Worm (Caenorhabditis elegans) whole organism, mixed stage, embryonic: ENCODE measurements around the gene cyp-13A3.

Experiments used
- M03D4.4 ChIP-seq: sonication (generic microtip); optimal IDR thresholded peaks from 2 replicates; lab custom pipeline; 2017; ENCODE audit warnings: mild to moderate bottlenecking, missing genetic modification characterization, missing compliant biosample characterization
- bed-3 ChIP-seq: fragments of 200-800 bp; sonication (Bioruptor generic); optimal IDR thresholded peaks from 3 replicates; lab custom pipeline; 2018; ENCODE audit warnings: mild to moderate bottlenecking, missing genetic modification characterization, moderate library complexity, missing compliant biosample characterization
- blmp-1 ChIP-seq: fragments of 150-350 bp; optimal IDR thresholded peaks from 2 replicates; lab custom pipeline; 2014; ENCODE audit warnings: missing biosample characterization, missing genetic modification characterization
- ceh-39 ChIP-seq: fragments of 150-350 bp; optimal IDR thresholded peaks from 2 replicates; lab custom pipeline; 2014; ENCODE audit warnings: missing biosample characterization, missing genetic modification characterization
- ceh-43 ChIP-seq: fragments of 200-800 bp; sonication (Bioruptor generic); optimal IDR thresholded peaks from 2 replicates; lab custom pipeline; 2018; ENCODE audit warnings: mild to moderate bottlenecking, missing genetic modification characterization, moderate library complexity, missing compliant biosample characterization
- ceh-83 ChIP-seq: fragments of 200-800 bp; sonication (Bioruptor generic); optimal IDR thresholded peaks from 2 replicates; lab custom pipeline; 2018; ENCODE audit warnings: mild to moderate bottlenecking, missing genetic modification characterization, missing compliant biosample characterization
- ces-1 ChIP-seq: fragments of 150-350 bp; optimal IDR thresholded peaks from 2 replicates; lab custom pipeline; 2014; ENCODE audit warnings: missing biosample characterization, missing genetic modification reagents, missing genetic modification characterization
- cnd-1 ChIP-seq: fragments of 200-800 bp; sonication (Bioruptor generic); optimal IDR thresholded peaks from 2 replicates; lab custom pipeline; 2018; ENCODE audit warnings: mild to moderate bottlenecking, missing genetic modification characterization, missing compliant biosample characterization
- drap-1 ChIP-seq: fragments of 200-800 bp; sonication (Bioruptor generic); optimal IDR thresholded peaks from 3 replicates; lab custom pipeline; 2018; ENCODE audit warnings: mild to moderate bottlenecking, missing genetic modification characterization, missing compliant biosample characterization
- elt-1 ChIP-seq: sonication (generic microtip); optimal IDR thresholded peaks from 2 replicates; lab custom pipeline; 2017; ENCODE audit warnings: missing genetic modification characterization, mild to moderate bottlenecking, missing compliant biosample characterization, antibody characterized with exemption, moderate library complexity, borderline replicate concordance; ENCODE audit not compliant: insufficient read depth
- elt-3 ChIP-seq: fragments of 150-350 bp; optimal IDR thresholded peaks from 2 replicates; lab custom pipeline; 2014; ENCODE audit warnings: missing biosample characterization, missing genetic modification characterization
- flh-1 ChIP-seq: fragments of 200-800 bp; sonication (Bioruptor generic); optimal IDR thresholded peaks from 2 replicates; lab custom pipeline; 2018; ENCODE audit warnings: mild to moderate bottlenecking, missing genetic modification characterization, moderate library complexity, missing compliant biosample characterization
- ham-2 ChIP-seq: fragments of 200-800 bp; sonication (Bioruptor generic); optimal IDR thresholded peaks from 2 replicates; lab custom pipeline; 2018; ENCODE audit warnings: mild to moderate bottlenecking, missing genetic modification characterization, missing compliant biosample characterization
- hlh-1 ChIP-seq: fragments of 150-350 bp; optimal IDR thresholded peaks from 2 replicates; lab custom pipeline; 2014; ENCODE audit warnings: missing biosample characterization, missing genetic modification reagents, missing genetic modification characterization
- lin-13 ChIP-seq: fragments of 150-350 bp; optimal IDR thresholded peaks from 2 replicates; lab custom pipeline; 2014; ENCODE audit warnings: missing biosample characterization, missing genetic modification characterization
- lin-32 ChIP-seq: fragments of 200-800 bp; sonication (Bioruptor generic); optimal IDR thresholded peaks from 2 replicates; lab custom pipeline; 2018; ENCODE audit warnings: mild to moderate bottlenecking, missing genetic modification characterization, missing compliant biosample characterization
- lsy-2 ChIP-seq: fragments of 150-350 bp; optimal IDR thresholded peaks from 2 replicates; lab custom pipeline; 2014; ENCODE audit warnings: missing biosample characterization, missing genetic modification characterization
- mab-5 ChIP-seq: fragments of 150-350 bp; optimal IDR thresholded peaks from 2 replicates; lab custom pipeline; 2014; ENCODE audit warnings: missing biosample characterization, missing genetic modification characterization
- mep-1 ChIP-seq: fragments of 150-350 bp; optimal IDR thresholded peaks from 2 replicates; lab custom pipeline; 2017; ENCODE audit warnings: missing biosample characterization, missing genetic modification reagents, missing genetic modification characterization, inconsistent platforms
- mls-2 ChIP-seq: sonication (generic microtip); optimal IDR thresholded peaks from 2 replicates; lab custom pipeline; 2016; ENCODE audit warnings: mild to moderate bottlenecking, missing genetic modification characterization, moderate library complexity, missing compliant biosample characterization
- nhr-12 ChIP-seq: fragments of 150-350 bp; optimal IDR thresholded peaks from 2 replicates; lab custom pipeline; 2014; ENCODE audit warnings: missing biosample characterization, missing genetic modification characterization
- nhr-2 ChIP-seq: fragments of 150-350 bp; optimal IDR thresholded peaks from 2 replicates; lab custom pipeline; 2014; ENCODE audit warnings: missing biosample characterization, missing genetic modification characterization
- nhr-237 ChIP-seq: fragments of 150-350 bp; optimal IDR thresholded peaks from 2 replicates; lab custom pipeline; 2014; ENCODE audit warnings: missing biosample characterization, missing genetic modification characterization
- nhr-28 ChIP-seq: fragments of 150-350 bp; optimal IDR thresholded peaks from 2 replicates; lab custom pipeline; 2014; ENCODE audit warnings: missing biosample characterization, missing genetic modification characterization
- nhr-76 ChIP-seq: sonication (generic microtip); optimal IDR thresholded peaks from 2 replicates; lab custom pipeline; 2017; ENCODE audit warnings: missing biosample characterization, missing genetic modification characterization
- pha-4 ChIP-seq: fragments of 150-350 bp; optimal IDR thresholded peaks from 2 replicates; lab custom pipeline; 2018; ENCODE audit warnings: missing biosample characterization, missing genetic modification reagents, missing genetic modification characterization
- sem-2 ChIP-seq: fragments of 200-800 bp; sonication (Bioruptor generic); optimal IDR thresholded peaks from 2 replicates; lab custom pipeline; 2018; ENCODE audit warnings: mild to moderate bottlenecking, missing genetic modification characterization, missing compliant biosample characterization
- snpc-4 ChIP-seq: fragments of 150-350 bp; optimal IDR thresholded peaks from 2 replicates; lab custom pipeline; 2014; ENCODE audit warnings: missing biosample characterization, missing genetic modification characterization
- sptf-1 ChIP-seq: sonication (generic microtip); optimal IDR thresholded peaks from 2 replicates; lab custom pipeline; 2017; ENCODE audit warnings: mild to moderate bottlenecking, missing genetic modification characterization, moderate library complexity, missing compliant biosample characterization
- tbx-8 ChIP-seq: fragments of 200-800 bp; sonication (Bioruptor generic); optimal IDR thresholded peaks from 2 replicates; lab custom pipeline; 2018; ENCODE audit warnings: mild to moderate bottlenecking, missing genetic modification characterization, moderate library complexity, missing compliant biosample characterization
- unc-120 ChIP-seq: sonication (generic microtip); optimal IDR thresholded peaks from 2 replicates; lab custom pipeline; 2017; ENCODE audit warnings: missing genetic modification characterization, missing compliant biosample characterization; ENCODE audit not compliant: poor library complexity, severe bottlenecking
- unc-39 ChIP-seq: fragments of 150-350 bp; optimal IDR thresholded peaks from 2 replicates; lab custom pipeline; 2014; ENCODE audit warnings: missing biosample characterization, missing genetic modification characterization
- unc-62 ChIP-seq: fragments of 150-350 bp; optimal IDR thresholded peaks from 2 replicates; lab custom pipeline; 2014; ENCODE audit warnings: missing biosample characterization, missing genetic modification reagents, missing genetic modification characterization
- zip-8 ChIP-seq: fragments of 150-350 bp; optimal IDR thresholded peaks from 2 replicates; lab custom pipeline; 2014; ENCODE audit warnings: missing biosample characterization, missing genetic modification characterization
- ztf-11 ChIP-seq: fragments of 150-350 bp; optimal IDR thresholded peaks from 2 replicates; lab custom pipeline; 2014; ENCODE audit warnings: missing biosample characterization, missing genetic modification characterization

Gene cyp-13A3

ce11 chrII:9752278-9752677, 40.8 kb downstream of the cyp-13A3 start:
- no peak for TF ChIP-seq sptf-1 (tag; lab: Kevin White, UChicago)
- no peak for TF ChIP-seq nhr-76 (tag; lab: Kevin White, UChicago)
- no peak for TF ChIP-seq lsy-2
- no peak for TF ChIP-seq tbx-8 (GFP tag; lab: Kevin White, UChicago)
- TF ChIP-seq, all 35 proteins: peak for 0

- TF ChIP-seq cnd-1, result no peak
- no peak for TF ChIP-seq flh-1 (GFP tag; lab: Kevin White, UChicago)
- TF ChIP-seq mep-1 (tag; lab: Kevin White, UChicago), result peak; percentile 66
- no peak for TF ChIP-seq snpc-4 (tag; lab: Kevin White, UChicago)
- TF ChIP-seq elt-1 (tag; lab: Kevin White, UChicago), result no peak
- no peak for TF ChIP-seq unc-62 (GFP tag; lab: Kevin White, UChicago)
- no peak for TF ChIP-seq blmp-1 (tag; lab: Kevin White, UChicago)
- TF ChIP-seq hlh-1 (tag; lab: Kevin White, UChicago), result peak; percentile 25
- peak; percentile 39 for TF ChIP-seq nhr-237 (tag; lab: Kevin White, UChicago)
- peak; percentile 98 for TF ChIP-seq lsy-2
- no peak for TF ChIP-seq ztf-11 (tag; lab: Kevin White, UChicago)
- no peak for TF ChIP-seq ham-2
- peak; percentile 68 for TF ChIP-seq pha-4 (tag; lab: Kevin White, UChicago)
- TF ChIP-seq ceh-39 (tag; lab: Kevin White, UChicago), result peak; percentile 81
- TF ChIP-seq drap-1 (GFP tag; lab: Kevin White, UChicago), result no peak
- TF ChIP-seq nhr-76 (tag; lab: Kevin White, UChicago), result no peak
- TF ChIP-seq nhr-2 (tag; lab: Kevin White, UChicago), result no peak
- TF ChIP-seq lin-32, result no peak
- TF ChIP-seq ces-1 (GFP tag; lab: Kevin White, UChicago), result peak; percentile 91
- TF ChIP-seq mls-2 (tag; lab: Kevin White, UChicago), result no peak
- TF ChIP-seq unc-39, result no peak
- no peak for TF ChIP-seq ceh-83 (GFP tag; lab: Kevin White, UChicago)
- no peak for TF ChIP-seq elt-3
- no peak for TF ChIP-seq zip-8 (tag; lab: Kevin White, UChicago)
- TF ChIP-seq tbx-8 (GFP tag; lab: Kevin White, UChicago), result no peak
- TF ChIP-seq M03D4.4 (tag; lab: Kevin White, UChicago), result no peak
- TF ChIP-seq nhr-28 (tag; lab: Kevin White, UChicago), result no peak
- no peak for TF ChIP-seq bed-3 (GFP tag; lab: Kevin White, UChicago)
- TF ChIP-seq lin-13 (tag; lab: Kevin White, UChicago), result peak; percentile 79
- no peak for TF ChIP-seq sem-2 (GFP tag; lab: Kevin White, UChicago)
- no peak for TF ChIP-seq ceh-43 (GFP tag; lab: Kevin White, UChicago)
- TF ChIP-seq mab-5 (tag; lab: Kevin White, UChicago), result no peak
- no peak for TF ChIP-seq nhr-12 (tag; lab: Kevin White, UChicago)
- peak; percentile 98 for TF ChIP-seq unc-120 (tag; lab: Kevin White, UChicago)
- no peak for TF ChIP-seq sptf-1 (tag; lab: Kevin White, UChicago)
These were observed 47.0 kb downstream of the cyp-13A3 start, which contains the start of the genes Y53C12B.1 and nos-3 for ce11 chrII:9746069-9746468. Gene Y53C12B.1, minus strand, starts transcription at chrII:9746078. Gene nos-3, plus strand, starts transcription at chrII:9746316.

ce11 chrII:9742784-9743183, 50.3 kb downstream of the cyp-13A3 start, which contains the start of gene pno-1:
Gene pno-1, minus strand, starts transcription at chrII:9742884.
- no peak for TF ChIP-seq ceh-39 (tag; lab: Kevin White, UChicago)
- no peak for TF ChIP-seq hlh-1 (tag; lab: Kevin White, UChicago)
- no peak for TF ChIP-seq ham-2
- no peak for TF ChIP-seq M03D4.4 (tag; lab: Kevin White, UChicago)
- no peak for TF ChIP-seq nhr-76 (tag; lab: Kevin White, UChicago)
- no peak for TF ChIP-seq lsy-2
- no peak for TF ChIP-seq ceh-43 (GFP tag; lab: Kevin White, UChicago)
- no peak for TF ChIP-seq drap-1 (GFP tag; lab: Kevin White, UChicago)
- no peak for TF ChIP-seq zip-8 (tag; lab: Kevin White, UChicago)
- TF ChIP-seq ztf-11 (tag; lab: Kevin White, UChicago), result no peak
- TF ChIP-seq sem-2 (GFP tag; lab: Kevin White, UChicago), result no peak
- no peak for TF ChIP-seq lin-13 (tag; lab: Kevin White, UChicago)
- no peak for TF ChIP-seq unc-39
- no peak for TF ChIP-seq snpc-4 (tag; lab: Kevin White, UChicago)
- TF ChIP-seq lin-32, result no peak
- TF ChIP-seq flh-1 (GFP tag; lab: Kevin White, UChicago), result no peak
- TF ChIP-seq, all 35 proteins: peak for 0
